Fruit fly (Drosophila melanogaster) whole organism, embryonic: ENCODE measurements around the gene Dbp21E2.

Experiments used
- B-H1 ChIP-seq: fragments of 200-800 bp; sonication (Bioruptor generic); IDR thresholded peaks from 3 replicates; pipeline ENCODE4 v1.3.6; 2022; ENCODE audit warnings: missing biosample characterization, missing genetic modification characterization
- CG10366 ChIP-seq: fragments of 200-800 bp; sonication (Bioruptor generic); IDR thresholded peaks from 2 replicates; pipeline ENCODE4 v1.3.6; 2022; ENCODE audit warnings: missing biosample characterization, missing genetic modification characterization
- CG10565 ChIP-seq: fragments of 200-800 bp; sonication (Bioruptor generic); optimal IDR thresholded peaks from 3 replicates; lab custom pipeline; 2016; ENCODE audit warnings: missing biosample characterization, mild to moderate bottlenecking, missing genetic modification characterization
- CG11560 ChIP-seq: fragments of 200-800 bp; sonication (Bioruptor generic); IDR thresholded peaks from 3 replicates; pipeline ENCODE4 v1.3.6; 2022; ENCODE audit warnings: missing biosample characterization, missing genetic modification characterization
- CG12071 ChIP-seq: fragments of 200-800 bp; sonication (Bioruptor generic); optimal IDR thresholded peaks from 3 replicates; lab custom pipeline; 2018; ENCODE audit warnings: missing biosample characterization, mild to moderate bottlenecking, missing genetic modification characterization
- CG12942 ChIP-seq: fragments of 200-800 bp; sonication (Bioruptor generic); optimal IDR thresholded peaks from 3 replicates; lab custom pipeline; 2016; ENCODE audit warnings: missing biosample characterization, missing genetic modification characterization
- CG13775 ChIP-seq: fragments of 200-800 bp; sonication (Bioruptor generic); optimal IDR thresholded peaks from 3 replicates; lab custom pipeline; 2017; ENCODE audit warnings: missing biosample characterization, mild to moderate bottlenecking, missing genetic modification characterization
- CG15073 ChIP-seq: fragments of 200-800 bp; sonication (Bioruptor generic); optimal IDR thresholded peaks from 2 replicates; lab custom pipeline; 2016; ENCODE audit warnings: missing biosample characterization, missing genetic modification characterization
- CG1647 ChIP-seq: fragments of 200-800 bp; sonication (Bioruptor generic); optimal IDR thresholded peaks from 3 replicates; lab custom pipeline; 2016; ENCODE audit warnings: missing biosample characterization, missing genetic modification characterization
- CG16779 ChIP-seq: fragments of 200-800 bp; sonication (Bioruptor generic); IDR thresholded peaks from 2 replicates; pipeline ENCODE4 v1.3.6; 2022; ENCODE audit warnings: missing biosample characterization, missing genetic modification characterization
- CG17361 ChIP-seq: fragments of 200-800 bp; sonication (Bioruptor generic); IDR thresholded peaks from 3 replicates; pipeline ENCODE4 v1.3.6; 2022; ENCODE audit warnings: missing biosample characterization, missing genetic modification characterization
- CG18262 ChIP-seq: fragments of 200-800 bp; optimal IDR thresholded peaks from 3 replicates; lab custom pipeline; 2019; ENCODE audit warnings: missing biosample characterization, mild to moderate bottlenecking, missing genetic modification characterization, moderate library complexity
- CG18764 ChIP-seq: fragments of 200-800 bp; sonication (Bioruptor generic); optimal IDR thresholded peaks from 3 replicates; lab custom pipeline; 2016; ENCODE audit warnings: missing biosample characterization, missing genetic modification characterization
- CG2116 ChIP-seq: fragments of 200-800 bp; sonication (Bioruptor generic); optimal IDR thresholded peaks from 3 replicates; lab custom pipeline; 2018; ENCODE audit warnings: missing biosample characterization, mild to moderate bottlenecking, missing genetic modification characterization
- CG30020 ChIP-seq: fragments of 200-800 bp; optimal IDR thresholded peaks from 2 replicates; lab custom pipeline; 2019; ENCODE audit warnings: missing biosample characterization, mild to moderate bottlenecking, missing genetic modification characterization, moderate library complexity
- CG42726 ChIP-seq: fragments of 200-800 bp; sonication (Bioruptor generic); IDR thresholded peaks from 2 replicates; pipeline ENCODE4 v1.3.6; 2022; ENCODE audit warnings: missing biosample characterization, missing genetic modification characterization; ENCODE audit not compliant: partially characterized antibody
- CG4282 ChIP-seq: fragments of 200-800 bp; sonication (Bioruptor generic); optimal IDR thresholded peaks from 2 replicates; lab custom pipeline; 2016; ENCODE audit warnings: missing biosample characterization, missing genetic modification characterization
- CG6272 ChIP-seq: fragments of 200-800 bp; sonication (Bioruptor generic); IDR thresholded peaks from 2 replicates; pipeline ENCODE4 v1.3.6; 2022; ENCODE audit warnings: missing biosample characterization, missing genetic modification characterization
- CG6683 ChIP-seq: fragments of 200-800 bp; sonication (Bioruptor generic); optimal IDR thresholded peaks from 2 replicates; lab custom pipeline; 2017; ENCODE audit warnings: missing biosample characterization, mild to moderate bottlenecking, missing genetic modification characterization, missing genetic modification reagents
- CG8924 ChIP-seq: fragments of 200-800 bp; optimal IDR thresholded peaks from 3 replicates; lab custom pipeline; 2019; ENCODE audit warnings: missing biosample characterization, mild to moderate bottlenecking, missing genetic modification characterization, moderate library complexity
- CG9727 ChIP-seq: fragments of 200-800 bp; sonication (Bioruptor generic); optimal IDR thresholded peaks from 3 replicates; lab custom pipeline; 2017; ENCODE audit warnings: missing biosample characterization, mild to moderate bottlenecking, missing genetic modification characterization
- CG9797 ChIP-seq: fragments of 200-800 bp; sonication (Bioruptor generic); optimal IDR thresholded peaks from 3 replicates; lab custom pipeline; 2018; ENCODE audit warnings: missing biosample characterization, mild to moderate bottlenecking, missing genetic modification characterization
- CG9876 ChIP-seq: fragments of 200-800 bp; sonication (Bioruptor generic); optimal IDR thresholded peaks from 2 replicates; lab custom pipeline; 2016; ENCODE audit warnings: missing biosample characterization, missing genetic modification characterization
- Camta ChIP-seq: fragments of 200-800 bp; sonication (Bioruptor generic); optimal IDR thresholded peaks from 2 replicates; lab custom pipeline; 2016; ENCODE audit warnings: missing biosample characterization, missing genetic modification characterization
- Dip2 ChIP-seq: fragments of 200-800 bp; sonication (Bioruptor generic); IDR thresholded peaks from 2 replicates; pipeline ENCODE4 v1.3.6; 2022; ENCODE audit warnings: missing biosample characterization, missing genetic modification characterization
- HLH3B ChIP-seq: fragments of 200-800 bp; sonication (Bioruptor generic); IDR thresholded peaks from 2 replicates; pipeline ENCODE4 v1.3.6; 2022; ENCODE audit warnings: missing biosample characterization, missing genetic modification characterization
- Jarid2 ChIP-seq: fragments of 200-800 bp; sonication (Bioruptor generic); optimal IDR thresholded peaks from 3 replicates; lab custom pipeline; 2017; ENCODE audit warnings: mild to moderate bottlenecking, missing biosample characterization, missing genetic modification reagents, missing genetic modification characterization
- Lpt ChIP-seq: fragments of >200 bp; optimal IDR thresholded peaks from 2 replicates; lab custom pipeline; 2018; ENCODE audit warnings: missing biosample characterization, missing genetic modification characterization
- Mad ChIP-seq: fragments of 200-800 bp; sonication (Bioruptor generic); optimal IDR thresholded peaks from 2 replicates; lab custom pipeline; 2016; ENCODE audit warnings: missing biosample characterization, missing genetic modification characterization
- Max ChIP-seq: fragments of 200-800 bp; sonication (Bioruptor generic); optimal IDR thresholded peaks from 2 replicates; lab custom pipeline; 2016; ENCODE audit warnings: missing biosample characterization, mild to moderate bottlenecking, missing genetic modification characterization
- Myb ChIP-seq: fragments of 200-800 bp; sonication (Bioruptor generic); optimal IDR thresholded peaks from 2 replicates; lab custom pipeline; 2016; ENCODE audit warnings: missing biosample characterization, missing genetic modification characterization
- NC2β ChIP-seq: fragments of 200-800 bp; sonication (Bioruptor generic); optimal IDR thresholded peaks from 2 replicates; lab custom pipeline; 2016; ENCODE audit warnings: missing biosample characterization, missing genetic modification characterization
- Oaz ChIP-seq: fragments of 200-800 bp; sonication (Bioruptor generic); IDR thresholded peaks from 2 replicates; pipeline ENCODE4 v1.3.6; 2022; ENCODE audit warnings: missing biosample characterization, missing genetic modification characterization
- Opbp ChIP-seq: fragments of 200-800 bp; sonication (Bioruptor generic); IDR thresholded peaks from 3 replicates; pipeline ENCODE4 v1.3.6; 2022; ENCODE audit warnings: missing biosample characterization, missing genetic modification characterization; ENCODE audit not compliant: partially characterized antibody
- PHDP ChIP-seq: fragments of 200-800 bp; sonication (Bioruptor generic); optimal IDR thresholded peaks from 3 replicates; lab custom pipeline; 2018; ENCODE audit warnings: missing biosample characterization, mild to moderate bottlenecking, missing genetic modification characterization, moderate library complexity
- TFAM ChIP-seq: fragments of 200-800 bp; sonication (Bioruptor generic); optimal IDR thresholded peaks from 2 replicates; lab custom pipeline; 2017; ENCODE audit warnings: missing biosample characterization, missing genetic modification characterization, inconsistent platforms
- Vsx1 ChIP-seq: fragments of 200-800 bp; sonication (Bioruptor generic); optimal IDR thresholded peaks from 2 replicates; lab custom pipeline; 2017; ENCODE audit warnings: missing biosample characterization, mild to moderate bottlenecking, missing genetic modification characterization, missing genetic modification reagents
- ap ChIP-seq: fragments of 200-800 bp; sonication (Bioruptor generic); IDR thresholded peaks from 2 replicates; pipeline ENCODE4 v1.3.6; 2022; ENCODE audit warnings: missing biosample characterization, missing genetic modification characterization
- bcd ChIP-seq: fragments of 200-800 bp; sonication (Bioruptor generic); optimal IDR thresholded peaks from 2 replicates; lab custom pipeline; 2017; ENCODE audit warnings: missing biosample characterization, mild to moderate bottlenecking, missing genetic modification characterization
- chn ChIP-seq: fragments of 200-800 bp; sonication (Bioruptor generic); optimal IDR thresholded peaks from 2 replicates; lab custom pipeline; 2016; ENCODE audit warnings: missing biosample characterization, missing genetic modification characterization
- disco-r ChIP-seq: fragments of 200-800 bp; sonication (Bioruptor generic); optimal IDR thresholded peaks from 2 replicates; lab custom pipeline; 2016; ENCODE audit warnings: missing biosample characterization, missing genetic modification characterization
- fd96Cb ChIP-seq: fragments of 200-800 bp; sonication (Bioruptor generic); optimal IDR thresholded peaks from 2 replicates; lab custom pipeline; 2018; ENCODE audit warnings: missing biosample characterization, mild to moderate bottlenecking, missing genetic modification characterization, moderate library complexity
- gem ChIP-seq: fragments of 200-800 bp; sonication (Bioruptor generic); optimal IDR thresholded peaks from 2 replicates; lab custom pipeline; 2019; ENCODE audit warnings: missing biosample characterization, mild to moderate bottlenecking, missing genetic modification characterization, moderate library complexity
- ham ChIP-seq: fragments of 200-800 bp; sonication (Bioruptor generic); IDR thresholded peaks from 2 replicates; pipeline ENCODE4 v1.3.6; 2022; ENCODE audit warnings: missing biosample characterization, missing genetic modification characterization
- nau ChIP-seq: fragments of 200-800 bp; sonication (Bioruptor generic); optimal IDR thresholded peaks from 3 replicates; lab custom pipeline; 2017; ENCODE audit warnings: missing biosample characterization, mild to moderate bottlenecking, missing genetic modification characterization, missing genetic modification reagents
- oc ChIP-seq: fragments of 200-800 bp; sonication (Bioruptor generic); optimal IDR thresholded peaks from 2 replicates; lab custom pipeline; 2018; ENCODE audit warnings: missing biosample characterization, mild to moderate bottlenecking, missing genetic modification characterization, moderate library complexity
- pho ChIP-seq: fragments of 200-800 bp; sonication (Bioruptor generic); optimal IDR thresholded peaks from 2 replicates; lab custom pipeline; 2016; ENCODE audit warnings: missing biosample characterization, missing genetic modification characterization
- seq ChIP-seq: fragments of 200-800 bp; sonication (Bioruptor generic); IDR thresholded peaks from 2 replicates; pipeline ENCODE4 v1.3.6; 2022; ENCODE audit warnings: missing biosample characterization, missing genetic modification characterization
- slbo ChIP-seq: fragments of 200-800 bp; sonication (Bioruptor generic); IDR thresholded peaks from 2 replicates; pipeline ENCODE4 v1.3.6; 2022; ENCODE audit warnings: missing biosample characterization, missing genetic modification characterization
- stwl ChIP-seq: fragments of 200-800 bp; sonication (Bioruptor generic); optimal IDR thresholded peaks from 3 replicates; lab custom pipeline; 2018; ENCODE audit warnings: missing biosample characterization, mild to moderate bottlenecking, missing genetic modification characterization, moderate library complexity
- ttk ChIP-seq: fragments of 200-800 bp; sonication (Bioruptor generic); IDR thresholded peaks from 2 replicates; pipeline ENCODE4 v2.1.2; 2022; ENCODE audit warnings: missing biosample characterization, missing genetic modification characterization
- vvl ChIP-seq: fragments of 200-800 bp; sonication (Bioruptor generic); IDR thresholded peaks from 2 replicates; pipeline ENCODE4 v1.3.6; 2022; ENCODE audit warnings: missing biosample characterization, missing genetic modification characterization
- zen ChIP-seq: fragments of 200-800 bp; sonication (Bioruptor generic); optimal IDR thresholded peaks from 3 replicates; lab custom pipeline; 2018; ENCODE audit warnings: missing biosample characterization, mild to moderate bottlenecking, missing genetic modification characterization, moderate library complexity

Gene Dbp21E2

DNA sequence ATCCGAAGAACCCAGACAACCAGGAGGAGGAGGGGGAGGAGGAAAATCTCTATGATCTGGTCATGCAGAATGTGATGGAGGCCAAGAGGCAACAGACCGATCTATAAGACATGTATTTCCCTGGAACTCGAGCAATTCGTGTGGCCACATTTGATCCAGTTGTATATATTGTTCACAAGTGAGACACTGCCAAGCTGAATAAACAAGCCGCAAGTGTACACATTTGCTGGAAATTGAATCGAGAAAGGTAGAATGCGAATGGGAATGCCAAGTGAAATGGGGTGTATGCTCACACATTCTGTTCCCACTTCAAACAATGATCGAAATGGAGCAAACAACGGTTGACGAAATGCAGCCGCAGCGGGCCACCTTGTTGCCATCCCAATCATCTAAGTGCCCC, 44.6 kb downstream of the Dbp21E2 start (continued):
- no peak for TF ChIP-seq CG13775 (GFP tag; lab: Kevin White, UChicago)
- TF ChIP-seq Myb (GFP tag; lab: Kevin White, UChicago) = no peak
- TF ChIP-seq CG16779 (GFP tag; lab: Robert Waterston, UW) = no peak
- no peak for TF ChIP-seq disco-r (GFP tag; lab: Kevin White, UChicago)
- TF ChIP-seq ham (GFP tag; lab: Robert Waterston, UW) = no peak
- no peak for TF ChIP-seq CG42726 (GFP tag; lab: Robert Waterston, UW)
- no peak for TF ChIP-seq pho
- TF ChIP-seq CG4282 (GFP tag; lab: Kevin White, UChicago) = no peak
- no peak for TF ChIP-seq B-H1 (GFP tag; lab: Robert Waterston, UW)
- TF ChIP-seq CG2116 (GFP tag; lab: Kevin White, UChicago) = no peak
- TF ChIP-seq Jarid2 (GFP tag; lab: Kevin White, UChicago) = no peak
- no peak for TF ChIP-seq TFAM
- peak; percentile 21; the same call in 1 of the 2 replicates for TF ChIP-seq HLH3B
- no peak for TF ChIP-seq PHDP (tag; lab: Kevin White, UChicago)
- TF ChIP-seq Dip2 = no peak
- TF ChIP-seq bcd (GFP tag; lab: Kevin White, UChicago) = no peak
- TF ChIP-seq CG18262 (tag; lab: Kevin White, UChicago) = no peak
- no peak for TF ChIP-seq CG15073 (GFP tag; lab: Kevin White, UChicago)
- TF ChIP-seq CG12071 (GFP tag; lab: Kevin White, UChicago) = peak; percentile 26
- no peak for TF ChIP-seq Max
- TF ChIP-seq Opbp (GFP tag; lab: Robert Waterston, UW) = no peak
- TF ChIP-seq CG10565 (GFP tag; lab: Kevin White, UChicago) = no peak
- TF ChIP-seq ttk = no peak
- TF ChIP-seq CG9876 (GFP tag; lab: Kevin White, UChicago) = no peak
- TF ChIP-seq zen = no peak
- TF ChIP-seq Vsx1 (GFP tag; lab: Kevin White, UChicago) = no peak
- no peak for TF ChIP-seq Camta
- TF ChIP-seq oc (tag; lab: Kevin White, UChicago) = peak; percentile 22
- no peak for TF ChIP-seq CG18764 (GFP tag; lab: Kevin White, UChicago)
- no peak for TF ChIP-seq Lpt (GFP tag; lab: Kevin White, UChicago)
- no peak for TF ChIP-seq CG6683 (GFP tag; lab: Kevin White, UChicago)
- TF ChIP-seq CG9727 (GFP tag; lab: Kevin White, UChicago) = no peak
- TF ChIP-seq CG1647 (GFP tag; lab: Kevin White, UChicago) = no peak
- no peak for TF ChIP-seq CG17361 (GFP tag; lab: Robert Waterston, UW)
- no peak for TF ChIP-seq fd96Cb (tag; lab: Kevin White, UChicago)
- no peak for TF ChIP-seq chn
- TF ChIP-seq CG12942 (GFP tag; lab: Kevin White, UChicago) = no peak
- no peak for TF ChIP-seq CG11560 (tag; lab: Robert Waterston, UW)
- TF ChIP-seq Mad (GFP tag; lab: Kevin White, UChicago) = no peak
- no peak for TF ChIP-seq vvl (GFP tag; lab: Robert Waterston, UW)
- TF ChIP-seq gem (tag; lab: Kevin White, UChicago) = no peak
- no peak for TF ChIP-seq nau
- no peak for TF ChIP-seq stwl (tag; lab: Kevin White, UChicago)
- no peak for TF ChIP-seq CG30020 (tag; lab: Kevin White, UChicago)
- no peak for TF ChIP-seq CG9797 (GFP tag; lab: Kevin White, UChicago)
- TF ChIP-seq NC2β (GFP tag; lab: Kevin White, UChicago) = no peak
- TF ChIP-seq CG6272 = no peak
- TF ChIP-seq seq = no peak
- TF ChIP-seq ap (GFP tag; lab: Robert Waterston, UW) = no peak
- TF ChIP-seq CG10366 (GFP tag; lab: Robert Waterston, UW) = no peak
- TF ChIP-seq slbo (GFP tag; lab: Robert Waterston, UW) = no peak
- no peak for TF ChIP-seq CG8924 (tag; lab: Kevin White, UChicago)
- TF ChIP-seq Oaz (GFP tag; lab: Robert Waterston, UW) = no peak
